Worm (Caenorhabditis elegans) whole organism, young adult: ENCODE results near the gene K02A6.1.

Source experiments
- F10E7.11 ChIP-seq: sonication (generic microtip); optimal IDR thresholded peaks from 2 replicates; lab custom pipeline; 2017; ENCODE audit warnings: mild to moderate bottlenecking, missing genetic modification characterization, moderate library complexity, missing compliant biosample characterization
- F33H1.4 ChIP-seq: fragments of 200-800 bp; sonication (Bioruptor generic); IDR thresholded peaks from 2 replicates; pipeline ENCODE4 v1.3.6; 2022; ENCODE audit warnings: missing genetic modification reagents, missing genetic modification characterization, missing compliant biosample characterization
- F37B4.10 ChIP-seq: fragments of 200-800 bp; sonication (Bioruptor generic); IDR thresholded peaks from 2 replicates; pipeline ENCODE4 v1.3.6; 2022; ENCODE audit warnings: missing genetic modification characterization, missing compliant biosample characterization
- F49E8.2 ChIP-seq: sonication (generic microtip); optimal IDR thresholded peaks from 3 replicates; lab custom pipeline; 2017; ENCODE audit warnings: missing genetic modification characterization, mild to moderate bottlenecking, missing compliant biosample characterization, antibody characterized with exemption, moderate library complexity; ENCODE audit not compliant: insufficient read depth
- F57C9.4 ChIP-seq: sonication (generic microtip); optimal IDR thresholded peaks from 2 replicates; lab custom pipeline; 2017; ENCODE audit warnings: mild to moderate bottlenecking, missing genetic modification characterization, missing compliant biosample characterization
- K11D2.4 ChIP-seq: fragments of 200-800 bp; sonication (Bioruptor generic); IDR thresholded peaks from 2 replicates; pipeline ENCODE4 v1.3.6; 2022; ENCODE audit warnings: missing genetic modification reagents, missing genetic modification characterization, missing compliant biosample characterization
- Y56A3A.18 ChIP-seq: fragments of 200-800 bp; sonication (Bioruptor generic); IDR thresholded peaks from 2 replicates; pipeline ENCODE4 v1.3.6; 2022; ENCODE audit warnings: missing genetic modification reagents, missing genetic modification characterization, missing compliant biosample characterization
- Y67H2A.10 ChIP-seq: fragments of 200-800 bp; sonication (Bioruptor generic); conservative IDR thresholded peaks from 2 replicates; pipeline ENCODE4 v1.3.6; 2022; ENCODE audit warnings: missing genetic modification reagents, missing genetic modification characterization, missing compliant biosample characterization
- Y79H2A.3 ChIP-seq: fragments of 200-800 bp; sonication (Bioruptor generic); conservative IDR thresholded peaks from 2 replicates; pipeline ENCODE4 v1.3.6; 2022; ENCODE audit warnings: missing genetic modification reagents, missing genetic modification characterization, missing compliant biosample characterization
- Y95B8A.8 ChIP-seq: fragments of 200-800 bp; sonication (Bioruptor generic); IDR thresholded peaks from 2 replicates; pipeline ENCODE4 v1.3.6; 2022; ENCODE audit warnings: missing genetic modification reagents, missing genetic modification characterization, missing compliant biosample characterization
- attf-3 ChIP-seq: fragments of 200-800 bp; sonication (Bioruptor generic); conservative IDR thresholded peaks from 2 replicates; pipeline ENCODE4 v1.3.6; 2022; ENCODE audit warnings: missing genetic modification reagents, missing genetic modification characterization, missing compliant biosample characterization
- attf-5 ChIP-seq: fragments of 200-800 bp; sonication (Bioruptor generic); optimal IDR thresholded peaks from 2 replicates; lab custom pipeline; 2018; ENCODE audit warnings: mild to moderate bottlenecking, missing genetic modification characterization, missing compliant biosample characterization
- bed-2 ChIP-seq: fragments of 200-800 bp; sonication (Bioruptor generic); IDR thresholded peaks from 2 replicates; pipeline ENCODE4 v1.3.6; 2022; ENCODE audit warnings: missing genetic modification reagents, missing genetic modification characterization, missing compliant biosample characterization
- dox-1 ChIP-seq: fragments of 200-800 bp; sonication (Bioruptor generic); IDR thresholded peaks from 2 replicates; pipeline ENCODE4 v1.3.6; 2022; ENCODE audit warnings: missing genetic modification reagents, missing genetic modification characterization, missing compliant biosample characterization
- hrde-1 ChIP-seq: sonication (generic microtip); optimal IDR thresholded peaks from 2 replicates; lab custom pipeline; 2016; ENCODE audit warnings: missing genetic modification characterization, mild to moderate bottlenecking, missing compliant biosample characterization, moderate library complexity, missing genotype, missing genetic modification reagents, borderline replicate concordance
- lag-1 ChIP-seq: fragments of 200-800 bp; sonication (Bioruptor generic); IDR thresholded peaks from 2 replicates; pipeline ENCODE4 v1.3.6; 2022; ENCODE audit warnings: missing genetic modification reagents, missing genetic modification characterization, missing compliant biosample characterization
- lin-35 ChIP-seq, 3 experiments: fragments of 150-350 bp in 2 of 3; sonication (generic microtip) in 1 of 3; optimal IDR thresholded peaks; 2 replicates each; lab custom pipeline; 2014 to 2018; ENCODE audit warnings: missing biosample characterization in 3 of 3, missing genetic modification characterization in 3 of 3, missing genetic modification reagents in 3 of 3
- lin-54 ChIP-seq: fragments of 200-800 bp; sonication (Bioruptor generic); optimal IDR thresholded peaks from 2 replicates; lab custom pipeline; 2018; ENCODE audit warnings: mild to moderate bottlenecking, missing genetic modification characterization, missing compliant biosample characterization
- mel-28 ChIP-seq: sonication (generic microtip); optimal IDR thresholded peaks from 2 replicates; lab custom pipeline; 2016; ENCODE audit warnings: borderline replicate concordance, mild to moderate bottlenecking, missing genetic modification characterization, missing compliant biosample characterization
- mxl-1 ChIP-seq: sonication (generic microtip); optimal IDR thresholded peaks from 2 replicates; lab custom pipeline; 2016; ENCODE audit warnings: missing genetic modification characterization, missing compliant biosample characterization
- sdz-38 ChIP-seq: sonication (generic microtip); optimal IDR thresholded peaks from 2 replicates; lab custom pipeline; 2016; ENCODE audit warnings: missing genotype, missing genetic modification characterization, missing compliant biosample characterization
- tbx-9 ChIP-seq: sonication (generic microtip); optimal IDR thresholded peaks from 2 replicates; lab custom pipeline; 2016; ENCODE audit warnings: borderline replicate concordance, missing genetic modification characterization, inconsistent platforms, missing compliant biosample characterization
- ztf-28 ChIP-seq: fragments of 200-800 bp; sonication (Bioruptor generic); IDR thresholded peaks from 2 replicates; pipeline ENCODE4 v1.3.6; 2022; ENCODE audit warnings: missing genetic modification reagents, missing genetic modification characterization, missing compliant biosample characterization

Gene K02A6.1

DNA sequence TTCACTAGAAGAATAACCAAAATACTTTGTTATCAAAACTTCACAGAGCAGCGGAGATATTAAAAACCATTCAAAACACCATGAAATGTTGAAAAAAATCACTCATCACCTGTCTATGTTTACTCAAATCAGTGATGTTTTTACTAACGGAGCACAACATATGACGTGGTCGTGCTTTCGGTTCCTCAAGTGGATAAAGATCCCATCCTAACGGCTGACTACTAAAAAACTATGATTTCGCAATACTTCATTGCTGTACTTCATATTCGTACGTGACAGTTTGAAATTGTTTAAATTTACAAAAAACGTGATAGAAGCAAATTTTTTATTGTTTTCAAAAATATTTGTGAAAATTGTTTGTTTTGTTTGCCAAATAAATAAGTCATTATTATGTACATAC, 38.2 kb downstream of the K02A6.1 start (continued):
- TF ChIP-seq lag-1: no peak

DNA sequence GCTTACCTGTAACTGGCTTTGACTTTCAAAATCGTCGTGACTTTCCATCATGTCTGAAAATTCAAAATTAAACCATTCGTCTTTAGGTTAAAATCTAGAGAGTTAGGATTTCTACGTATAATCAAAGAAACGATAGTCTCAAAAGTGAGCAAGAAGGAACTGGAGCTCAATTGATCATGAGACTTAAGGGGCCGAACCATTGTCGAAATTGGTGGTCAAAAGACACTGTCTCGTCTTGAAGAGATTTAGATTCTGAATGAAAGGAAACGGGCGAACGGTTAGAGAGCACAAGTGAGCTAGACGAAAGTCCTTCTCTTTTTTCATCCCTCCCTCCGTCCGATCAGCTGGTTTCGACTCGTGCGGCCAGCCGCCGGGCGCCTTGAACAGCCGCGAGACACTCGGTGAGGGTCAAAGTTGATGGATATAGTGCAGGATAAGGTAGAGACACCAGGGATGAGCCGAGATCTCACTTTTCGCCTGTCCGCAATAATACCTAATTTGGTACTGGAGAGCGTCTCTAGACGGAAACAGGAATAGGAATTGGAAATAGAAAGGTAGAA, 41.7 kb downstream of the K02A6.1 start, which contains the start of gene M60.7:
Gene M60.7, minus strand, starts transcription at position 51 of the 560 bp plus-strand sequence.
- TF ChIP-seq hrde-1 (tag; lab: Kevin White, UChicago) (no peak), dox-1 (GFP tag; lab: Robert Waterston, UW) (no peak), Y95B8A.8 (no peak), F57C9.4 (no peak), lin-35 (GFP tag; optimal IDR thresholded peaks at IDR 0.05; lab: Kevin White, UChicago) (no peak), tbx-9 (tag; lab: Kevin White, UChicago) (no peak), F10E7.11 (tag; lab: Kevin White, UChicago) (no peak), attf-5 (GFP tag; lab: Kevin White, UChicago) (no peak)

DNA sequence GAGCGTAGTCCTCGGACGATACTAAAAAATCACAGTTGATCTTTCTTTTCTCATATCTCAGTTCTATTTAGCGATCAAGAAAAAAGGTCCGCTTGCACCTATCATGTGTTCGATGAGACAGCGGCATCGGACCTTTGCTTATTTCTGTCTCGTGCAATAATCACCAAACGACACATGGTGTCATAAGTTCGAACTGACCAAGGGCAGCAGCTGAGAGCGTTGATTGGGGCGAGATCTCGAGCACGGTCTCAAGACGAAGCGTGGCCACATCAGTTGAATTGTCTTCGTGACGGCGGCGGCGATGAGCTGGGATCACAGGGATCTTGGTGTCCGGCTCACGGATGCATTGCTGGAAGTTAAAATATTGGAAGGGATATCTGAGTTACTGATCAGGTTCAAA, 43.2 kb downstream of the K02A6.1 start:
- TF ChIP-seq dox-1 (GFP tag; lab: Robert Waterston, UW) (no peak), mel-28 (tag; lab: Kevin White, UChicago) (no peak)

DNA sequence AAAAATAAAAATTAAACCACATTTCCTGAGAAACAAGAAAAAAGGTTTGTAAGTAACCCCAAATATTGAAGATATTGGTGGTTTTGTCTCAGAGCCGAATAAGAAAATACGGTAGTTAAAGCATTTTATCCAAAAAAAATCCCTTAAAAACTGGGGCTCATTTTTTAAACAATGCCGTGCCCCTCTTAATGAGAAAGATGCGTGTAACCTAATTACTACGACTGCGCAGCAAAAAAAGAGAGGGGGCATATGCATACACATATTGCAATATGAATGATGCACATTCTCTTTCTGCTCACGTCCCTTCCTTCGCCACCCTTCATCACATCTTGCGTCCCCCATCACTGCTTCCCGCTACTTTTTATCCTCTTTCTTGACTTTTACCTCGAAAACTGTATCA, 48.6 kb downstream of the K02A6.1 start:
- TF ChIP-seq F49E8.2: no peak
- TF ChIP-seq K11D2.4 (GFP tag; lab: Robert Waterston, UW): no peak
- TF ChIP-seq Y56A3A.18 (GFP tag; lab: Robert Waterston, UW): no peak
- no peak for TF ChIP-seq F37B4.10
- no peak for TF ChIP-seq Y79H2A.3 (GFP tag; lab: Robert Waterston, UW)
- no peak for TF ChIP-seq sdz-38
- no peak for TF ChIP-seq Y95B8A.8
- no peak for TF ChIP-seq lin-35 (GFP tag; optimal IDR thresholded peaks at IDR 0.05; lab: Kevin White, UChicago)
- TF ChIP-seq ztf-28 (GFP tag; lab: Robert Waterston, UW): no peak
- no peak for TF ChIP-seq F33H1.4 (GFP tag; lab: Robert Waterston, UW)
- TF ChIP-seq hrde-1 (tag; lab: Kevin White, UChicago): no peak
- no peak for TF ChIP-seq attf-3 (GFP tag; lab: Robert Waterston, UW)
- no peak for TF ChIP-seq lin-54
- TF ChIP-seq bed-2: no peak
- no peak for TF ChIP-seq Y67H2A.10
- TF ChIP-seq mxl-1: no peak
- TF ChIP-seq, all 124 proteins: peak for 0
